Worm (Caenorhabditis elegans): ENCODE results near the gene F02E11.3.

The F02E11.3 gene

ce11 chrII:3274923-3275322, at the start of gene F02E11.3:
F02E11.3 (minus strand) TSS chrII:3275023.
- TF ChIP-seq Y116A8C.19 (tag; optimal IDR thresholded peaks at IDR 0.05; ENCODE audit: borderline replicate concordance) (no peak), tbx-2 (tag; optimal IDR thresholded peaks at IDR 0.05) (no peak), efl-1 (optimal IDR thresholded peaks at IDR 0.05) (no peak), efl-1 (GFP tag; optimal IDR thresholded peaks at IDR 0.05 in 1 of 2) (no peak), ztf-11 (tag; optimal IDR thresholded peaks at IDR 0.05) (no peak), lin-15B (tag; optimal IDR thresholded peaks at IDR 0.05) (no peak), alr-1 (tag; optimal IDR thresholded peaks at IDR 0.05; ENCODE audit: borderline replicate concordance) (no peak), nhr-20 (tag; optimal IDR thresholded peaks at IDR 0.05) (no peak), fos-1 (tag; optimal IDR thresholded peaks at IDR 0.05) (no peak), unc-130 (tag; optimal IDR thresholded peaks at IDR 0.05) (no peak), sptf-1 (tag; optimal IDR thresholded peaks at IDR 0.05) (no peak), mdl-1 (tag; optimal IDR thresholded peaks at IDR 0.05) (no peak), ceh-8 (GFP tag; optimal IDR thresholded peaks at IDR 0.05) (no peak), ama-1 (optimal IDR thresholded peaks at IDR 0.05) (no peak), elt-2 (tag; optimal IDR thresholded peaks at IDR 0.05) (no peak)

DNA sequence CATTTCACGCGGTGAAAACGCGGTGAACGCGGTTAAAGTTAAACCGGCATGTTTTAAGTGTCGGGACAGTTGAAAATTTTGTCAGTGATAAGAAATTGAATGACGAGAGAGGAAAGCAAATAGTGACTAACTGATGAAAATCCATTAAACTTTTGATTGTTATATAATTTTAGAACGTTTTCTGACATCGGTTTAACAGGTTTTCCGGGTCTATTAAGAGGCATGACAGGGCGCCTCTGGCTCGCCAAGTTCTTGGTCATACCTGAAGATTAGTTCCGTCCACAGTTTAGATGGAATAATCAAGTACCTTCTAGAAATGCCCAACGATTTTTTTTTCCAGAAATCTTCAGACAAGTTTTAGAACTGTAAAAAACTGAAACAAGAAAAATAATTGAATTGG, 48.4 kb upstream of the F02E11.3 start, which contains the start of gene Y46D2A.2:
Gene Y46D2A.2 (minus strand): TSS at position 101 of the 400 bp plus-strand sequence.
- TF ChIP-seq elt-2 (tag; optimal IDR thresholded peaks at IDR 0.05) (peak; percentile 9), C34B4.2 (tag; optimal IDR thresholded peaks at IDR 0.05) (no peak)

DNA sequence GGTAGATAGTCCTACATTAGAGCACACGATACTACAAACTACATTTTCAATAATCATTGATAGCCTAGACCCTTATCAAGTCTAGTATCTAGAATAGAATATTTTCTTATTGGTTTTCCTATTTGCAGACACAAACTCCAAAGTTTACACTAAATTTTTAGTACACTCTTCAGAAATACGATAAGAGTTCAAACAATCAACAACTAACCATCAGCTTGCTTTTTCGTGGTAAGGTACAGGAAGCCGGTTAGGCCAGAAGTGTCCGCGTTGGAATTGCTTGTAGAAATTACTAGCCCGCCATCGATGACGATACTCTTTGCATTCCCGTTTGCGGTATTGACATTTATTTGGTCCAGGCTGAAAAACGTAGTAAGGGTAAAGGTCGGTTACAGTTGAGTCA, 47.4 kb upstream of the F02E11.3 start, which contains the start of gene Y46D2A.1:
Gene Y46D2A.1 (plus strand): TSS at position 301 of the 400 bp plus-strand sequence.
- TF ChIP-seq sox-4 (tag; optimal IDR thresholded peaks at IDR 0.05), result no peak
- peak; percentile 49 for TF ChIP-seq elt-2 (tag; optimal IDR thresholded peaks at IDR 0.05)

DNA sequence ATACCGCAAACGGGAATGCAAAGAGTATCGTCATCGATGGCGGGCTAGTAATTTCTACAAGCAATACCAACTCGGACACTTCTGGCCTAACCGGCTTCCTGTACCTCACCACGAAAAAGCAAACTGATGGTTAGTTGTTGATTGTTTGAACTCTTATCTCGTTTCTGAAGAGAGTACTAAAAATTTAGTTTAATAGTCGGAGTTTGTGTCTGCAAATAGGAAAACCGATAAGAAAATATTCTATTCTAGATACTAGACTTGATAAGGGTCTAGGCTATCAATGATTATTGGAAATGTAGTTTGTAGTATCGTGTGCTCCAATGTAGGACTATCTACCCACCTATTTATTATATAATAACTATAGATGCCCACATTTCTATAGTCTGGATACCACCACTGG, 44.0 kb upstream of the F02E11.3 start:
- TF ChIP-seq nhr-20 (tag; optimal IDR thresholded peaks at IDR 0.05) (peak; percentile 17), sox-4 (tag; optimal IDR thresholded peaks at IDR 0.05) (no peak), elt-2 (tag; optimal IDR thresholded peaks at IDR 0.05) (peak; percentile 84)

DNA sequence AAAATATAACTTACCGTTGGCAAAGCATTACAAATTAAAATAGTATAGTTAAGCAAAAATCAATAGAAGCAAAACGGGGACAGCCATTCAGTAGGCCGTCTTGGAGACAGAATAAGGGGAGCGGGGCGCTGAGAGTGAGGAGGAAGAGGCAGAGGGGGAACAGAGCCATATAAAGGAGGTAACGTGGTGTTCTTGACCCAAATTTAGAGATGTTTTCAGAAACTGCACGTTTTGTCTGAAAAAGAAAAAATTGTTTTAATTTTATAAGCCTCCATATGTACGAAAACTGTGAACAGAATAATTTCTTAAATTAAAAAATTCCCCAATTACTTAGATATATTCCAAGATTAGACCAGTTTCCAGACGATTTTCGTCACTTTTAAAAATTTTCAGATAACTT, 38.6 kb upstream of the F02E11.3 start, which contains the start of gene F39E9.6:
Gene F39E9.6 (minus strand): TSS at position 101 of the 400 bp plus-strand sequence.
- no peak for TF ChIP-seq ceh-8 (GFP tag; optimal IDR thresholded peaks at IDR 0.05)
- no peak for TF ChIP-seq C34B4.2 (tag; optimal IDR thresholded peaks at IDR 0.05)

- TF ChIP-seq rnt-1 (tag; optimal IDR thresholded peaks at IDR 0.05), result peak; percentile 16
- TF ChIP-seq sptf-1 (tag; optimal IDR thresholded peaks at IDR 0.05), result no peak
- peak; percentile 50 for TF ChIP-seq elt-2 (tag; optimal IDR thresholded peaks at IDR 0.05)
Measured at ce11 chrII:3310957-3311657, 36.3 kb upstream of the F02E11.3 start.

DNA sequence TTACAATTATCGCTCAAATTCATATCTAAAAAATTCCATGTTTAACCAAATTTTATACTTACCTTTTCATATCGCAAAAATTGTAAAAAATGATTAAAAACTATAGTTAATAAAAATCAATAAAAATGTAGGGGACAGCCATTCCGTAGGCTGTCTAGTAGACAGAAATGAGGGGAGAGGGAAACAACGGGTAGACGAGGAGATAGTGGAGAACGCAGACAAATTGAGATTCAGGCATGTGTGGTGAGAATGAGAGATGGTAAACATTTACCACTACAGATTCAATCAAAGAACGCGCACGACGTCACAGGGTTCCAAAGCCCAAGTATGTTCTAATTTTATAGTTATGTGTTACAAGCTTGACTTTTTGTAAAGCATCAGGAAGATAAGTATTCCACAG, 28.8 kb upstream of the F02E11.3 start:
- peak; percentile 33 for TF ChIP-seq snu-23 (GFP tag; optimal IDR thresholded peaks at IDR 0.05)
- TF ChIP-seq zip-4 (GFP tag; optimal IDR thresholded peaks at IDR 0.05), result no peak
- TF ChIP-seq efl-1 (optimal IDR thresholded peaks at IDR 0.05), result peak; percentile 12 to 16
- TF ChIP-seq efl-1 (GFP tag; optimal IDR thresholded peaks at IDR 0.05 in 1 of 2), result peak in 1 of 2 experiments; percentile 14
- TF ChIP-seq nhr-71 (tag; optimal IDR thresholded peaks at IDR 0.05), result peak; percentile 10
- TF ChIP-seq nhr-28 (tag; optimal IDR thresholded peaks at IDR 0.05), result no peak
- no peak for TF ChIP-seq unc-130 (tag; optimal IDR thresholded peaks at IDR 0.05)
- no peak for TF ChIP-seq irx-1 (tag; optimal IDR thresholded peaks at IDR 0.05)
- TF ChIP-seq unc-62 (GFP tag; optimal IDR thresholded peaks at IDR 0.05), result no peak
- TF ChIP-seq unc-86 (tag; optimal IDR thresholded peaks at IDR 0.05), result no peak
- no peak for TF ChIP-seq ama-1 (optimal IDR thresholded peaks at IDR 0.05)
- TF ChIP-seq nhr-76 (tag; optimal IDR thresholded peaks at IDR 0.05), result no peak
- TF ChIP-seq mep-1 (tag; optimal IDR thresholded peaks at IDR 0.05), result no peak
- TF ChIP-seq elt-2 (tag; optimal IDR thresholded peaks at IDR 0.05), result no peak
- no peak for TF ChIP-seq tlp-1 (tag; optimal IDR thresholded peaks at IDR 0.05)
- TF ChIP-seq lin-13 (GFP tag; optimal IDR thresholded peaks at IDR 0.05), result no peak
- TF ChIP-seq unc-98 (GFP tag; IDR thresholded peaks at IDR 0.05), result no peak
- no peak for TF ChIP-seq C16A3.4 (tag; optimal IDR thresholded peaks at IDR 0.05)
- TF ChIP-seq lin-14 (GFP tag; optimal IDR thresholded peaks at IDR 0.05), result peak; percentile 45
- no peak for TF ChIP-seq fos-1 (tag; optimal IDR thresholded peaks at IDR 0.05)
- TF ChIP-seq nhr-85 (tag), result peak; percentile 75
- no peak for TF ChIP-seq rnt-1 (tag; optimal IDR thresholded peaks at IDR 0.05)
- no peak for TF ChIP-seq nhr-11 (tag; optimal IDR thresholded peaks at IDR 0.05)
- no peak for TF ChIP-seq ceh-82 (tag; optimal IDR thresholded peaks at IDR 0.05)
- no peak for TF ChIP-seq hlh-4 (tag; optimal IDR thresholded peaks at IDR 0.05)
- TF ChIP-seq pag-3 (tag; optimal IDR thresholded peaks at IDR 0.05; ENCODE audit: borderline replicate concordance, insufficient read depth), result no peak
- TF ChIP-seq Y116A8C.19 (tag; optimal IDR thresholded peaks at IDR 0.05; ENCODE audit: borderline replicate concordance), result no peak
- TF ChIP-seq nhr-84 (tag; optimal IDR thresholded peaks at IDR 0.05), result no peak
